Fruit fly (Drosophila melanogaster) whole organism, embryonic: ENCODE data around the gene CG4382.

Experiments
- ATbp ChIP-seq: fragments of 200-800 bp; sonication (Bioruptor generic); optimal IDR thresholded peaks from 2 replicates; lab custom pipeline; 2017; ENCODE audit warnings: missing biosample characterization, mild to moderate bottlenecking, missing genetic modification characterization, missing genetic modification reagents
- Atf-2 ChIP-seq: fragments of 200-800 bp; sonication (Bioruptor generic); optimal IDR thresholded peaks from 2 replicates; lab custom pipeline; 2016; ENCODE audit warnings: missing biosample characterization, missing genetic modification characterization
- CG10274 ChIP-seq: fragments of 200-800 bp; sonication (Bioruptor generic); optimal IDR thresholded peaks from 3 replicates; lab custom pipeline; 2017; ENCODE audit warnings: missing biosample characterization, mild to moderate bottlenecking, missing genetic modification characterization
- CG12769 ChIP-seq: fragments of 200-800 bp; sonication (Bioruptor generic); optimal IDR thresholded peaks from 2 replicates; lab custom pipeline; 2019; ENCODE audit warnings: missing biosample characterization, mild to moderate bottlenecking, missing genetic modification characterization, moderate library complexity
- CG13123 ChIP-seq: fragments of 200-800 bp; sonication (Bioruptor generic); optimal IDR thresholded peaks from 2 replicates; lab custom pipeline; 2016; ENCODE audit warnings: missing biosample characterization, missing genetic modification characterization
- CG13775 ChIP-seq: fragments of 200-800 bp; sonication (Bioruptor generic); optimal IDR thresholded peaks from 3 replicates; lab custom pipeline; 2017; ENCODE audit warnings: missing biosample characterization, mild to moderate bottlenecking, missing genetic modification characterization
- CG14014 ChIP-seq: fragments of 200-800 bp; sonication (Bioruptor generic); IDR thresholded peaks from 2 replicates; pipeline ENCODE4 v1.3.6; 2022; ENCODE audit warnings: missing biosample characterization, missing genetic modification characterization
- CG15479 ChIP-seq: fragments of 200-800 bp; sonication (Bioruptor generic); optimal IDR thresholded peaks from 3 replicates; lab custom pipeline; 2019; ENCODE audit warnings: missing biosample characterization, mild to moderate bottlenecking, missing genetic modification characterization, moderate library complexity
- CG15514 ChIP-seq: fragments of 200-800 bp; sonication (Bioruptor generic); optimal IDR thresholded peaks from 3 replicates; lab custom pipeline; 2017; ENCODE audit warnings: missing biosample characterization, missing genetic modification characterization, mild to moderate bottlenecking, moderate library complexity, missing genetic modification reagents
- CG17361 ChIP-seq: fragments of 200-800 bp; sonication (Bioruptor generic); IDR thresholded peaks from 3 replicates; pipeline ENCODE4 v1.3.6; 2022; ENCODE audit warnings: missing biosample characterization, missing genetic modification characterization
- CG1792 ChIP-seq: fragments of 200-800 bp; sonication (Bioruptor generic); optimal IDR thresholded peaks from 2 replicates; lab custom pipeline; 2016; ENCODE audit warnings: missing biosample characterization, missing genetic modification characterization
- CG2889 ChIP-seq: fragments of 200-800 bp; sonication (Bioruptor generic); IDR thresholded peaks from 3 replicates; pipeline ENCODE4 v1.3.6; 2022; ENCODE audit warnings: missing biosample characterization, missing genetic modification characterization
- CG3163 ChIP-seq: fragments of 200-800 bp; sonication (Bioruptor generic); optimal IDR thresholded peaks from 3 replicates; lab custom pipeline; 2016; ENCODE audit warnings: missing biosample characterization, missing genetic modification characterization
- CG4730 ChIP-seq: fragments of 200-800 bp; sonication (Bioruptor generic); IDR thresholded peaks from 2 replicates; pipeline ENCODE4 v1.3.6; 2022; ENCODE audit warnings: missing biosample characterization, missing genetic modification characterization
- CG7271 ChIP-seq: fragments of 200-800 bp; sonication (Bioruptor generic); optimal IDR thresholded peaks from 2 replicates; lab custom pipeline; 2018; ENCODE audit warnings: missing biosample characterization, mild to moderate bottlenecking, missing genetic modification characterization, moderate library complexity
- Dek ChIP-seq: fragments of 200-800 bp; sonication (Bioruptor generic); optimal IDR thresholded peaks from 3 replicates; lab custom pipeline; 2019; ENCODE audit warnings: missing biosample characterization, mild to moderate bottlenecking, missing genetic modification characterization, moderate library complexity
- Dp ChIP-seq: fragments of 200-800 bp; sonication (Bioruptor generic); optimal IDR thresholded peaks from 2 replicates; lab custom pipeline; 2018; ENCODE audit warnings: missing biosample characterization, mild to moderate bottlenecking, missing genetic modification characterization, moderate library complexity
- Fer3 ChIP-seq: fragments of 200-800 bp; sonication (Bioruptor generic); optimal IDR thresholded peaks from 2 replicates; lab custom pipeline; 2018; ENCODE audit warnings: missing biosample characterization, mild to moderate bottlenecking, missing genetic modification characterization, moderate library complexity
- Hmr ChIP-seq: fragments of 200-800 bp; sonication (Bioruptor generic); optimal IDR thresholded peaks from 3 replicates; lab custom pipeline; 2017; ENCODE audit warnings: mild to moderate bottlenecking, missing biosample characterization, missing genetic modification reagents, missing genetic modification characterization
- Hr51 ChIP-seq, 2 experiments: fragments of 200-800 bp; sonication (Bioruptor generic); optimal IDR thresholded peaks; 2 replicates in 1 of 2; 3 replicates in 1 of 2; lab custom pipeline; 2016 to 2018; ENCODE audit warnings: missing biosample characterization in 2 of 2, missing genetic modification characterization in 2 of 2, mild to moderate bottlenecking in 1 of 2, moderate library complexity in 1 of 2
- Med ChIP-seq: fragments of 200-800 bp; sonication (Bioruptor generic); peaks from one replicate; lab custom pipeline; 2016; ENCODE audit warnings: missing biosample characterization, missing genetic modification characterization, mild to moderate bottlenecking, inconsistent platforms, moderate library complexity
- Mes4 ChIP-seq: fragments of 200-800 bp; sonication (Bioruptor generic); optimal IDR thresholded peaks from 2 replicates; lab custom pipeline; 2016; ENCODE audit warnings: missing biosample characterization, missing genetic modification characterization
- Nf-YC ChIP-seq: fragments of 200-800 bp; optimal IDR thresholded peaks from 3 replicates; lab custom pipeline; 2019; ENCODE audit warnings: missing biosample characterization, mild to moderate bottlenecking, missing genetic modification characterization, moderate library complexity
- Pdp1 ChIP-seq, 2 experiments: fragments of 200-800 bp; sonication (Bioruptor generic); optimal IDR thresholded peaks; 3 replicates each; lab custom pipeline; 2016; ENCODE audit warnings: missing biosample characterization in 2 of 2, missing genetic modification characterization in 2 of 2, mild to moderate bottlenecking in 1 of 2, moderate library complexity in 1 of 2
- Rx ChIP-seq: fragments of 200-800 bp; sonication (Bioruptor generic); IDR thresholded peaks from 2 replicates; pipeline ENCODE4 v1.3.6; 2022; ENCODE audit warnings: missing biosample characterization, missing genetic modification characterization
- al ChIP-seq: fragments of 200-800 bp; sonication (Bioruptor generic); IDR thresholded peaks from 2 replicates; pipeline ENCODE4 v1.3.6; 2022; ENCODE audit warnings: missing biosample characterization, missing genetic modification characterization
- ase ChIP-seq: fragments of 200-800 bp; sonication (Bioruptor generic); IDR thresholded peaks from 3 replicates; pipeline ENCODE4 v1.3.6; 2022; ENCODE audit warnings: missing biosample characterization, missing genetic modification characterization
- bsh ChIP-seq, 2 experiments: fragments of 200-800 bp; sonication (Bioruptor generic); optimal IDR thresholded peaks; 2 replicates each; lab custom pipeline; 2017 to 2018; ENCODE audit warnings: mild to moderate bottlenecking in 2 of 2, missing biosample characterization in 2 of 2, missing genetic modification characterization in 2 of 2, moderate library complexity in 1 of 2
- btn ChIP-seq: fragments of 200-800 bp; sonication (Bioruptor generic); optimal IDR thresholded peaks from 2 replicates; lab custom pipeline; 2016; ENCODE audit warnings: missing biosample characterization, missing genetic modification characterization
- cad ChIP-seq: fragments of >200 bp; optimal IDR thresholded peaks from 2 replicates; lab custom pipeline; 2017; ENCODE audit warnings: missing biosample characterization, missing genetic modification characterization
- cas ChIP-seq: fragments of 200-800 bp; sonication (Bioruptor generic); IDR thresholded peaks from 2 replicates; pipeline ENCODE4 v1.3.6; 2022; ENCODE audit warnings: missing biosample characterization, missing genetic modification characterization
- caup ChIP-seq: fragments of 200-800 bp; sonication (Bioruptor generic); optimal IDR thresholded peaks from 3 replicates; lab custom pipeline; 2017; ENCODE audit warnings: missing biosample characterization, mild to moderate bottlenecking, missing genetic modification characterization, moderate library complexity; ENCODE audit not compliant: severe bottlenecking
- crc ChIP-seq: fragments of 200-800 bp; sonication (Bioruptor generic); optimal IDR thresholded peaks from 2 replicates; lab custom pipeline; 2016; ENCODE audit warnings: missing biosample characterization, missing genetic modification characterization
- dimm ChIP-seq: fragments of 200-800 bp; sonication (Bioruptor generic); IDR thresholded peaks from 2 replicates; pipeline ENCODE4 v1.3.6; 2022; ENCODE audit warnings: missing biosample characterization, missing genetic modification characterization
- dm ChIP-seq: fragments of 200-800 bp; sonication (Bioruptor generic); optimal IDR thresholded peaks from 3 replicates; lab custom pipeline; 2016; ENCODE audit warnings: missing biosample characterization, missing genetic modification characterization
- dmrt99B ChIP-seq: fragments of 200-800 bp; sonication (Bioruptor generic); optimal IDR thresholded peaks from 2 replicates; lab custom pipeline; 2018; ENCODE audit warnings: missing biosample characterization, mild to moderate bottlenecking, missing genetic modification characterization, moderate library complexity
- fd96Cb ChIP-seq: fragments of 200-800 bp; sonication (Bioruptor generic); optimal IDR thresholded peaks from 2 replicates; lab custom pipeline; 2018; ENCODE audit warnings: missing biosample characterization, mild to moderate bottlenecking, missing genetic modification characterization, moderate library complexity
- fru ChIP-seq: fragments of >200 bp; optimal IDR thresholded peaks from 2 replicates; lab custom pipeline; 2017
- gsb-n ChIP-seq: fragments of 200-800 bp; sonication (Bioruptor generic); optimal IDR thresholded peaks from 3 replicates; lab custom pipeline; 2018; ENCODE audit warnings: missing biosample characterization, mild to moderate bottlenecking, missing genetic modification characterization
- lab ChIP-seq: fragments of 200-800 bp; sonication (Bioruptor generic); optimal IDR thresholded peaks from 3 replicates; lab custom pipeline; 2017; ENCODE audit warnings: missing biosample characterization, missing genetic modification characterization, mild to moderate bottlenecking, moderate library complexity, missing genetic modification reagents
- lmd ChIP-seq: fragments of 200-800 bp; sonication (Bioruptor generic); IDR thresholded peaks from 2 replicates; pipeline ENCODE4 v1.3.6; 2022; ENCODE audit warnings: missing biosample characterization, missing genetic modification characterization
- mirr ChIP-seq: fragments of 200-800 bp; sonication (Bioruptor generic); optimal IDR thresholded peaks from 3 replicates; lab custom pipeline; 2018; ENCODE audit warnings: missing biosample characterization, mild to moderate bottlenecking, missing genetic modification characterization
- p53 ChIP-seq: fragments of 200-800 bp; sonication (Bioruptor generic); optimal IDR thresholded peaks from 2 replicates; lab custom pipeline; 2016; ENCODE audit warnings: missing biosample characterization, missing genetic modification characterization
- sens-2 ChIP-seq: fragments of 200-800 bp; sonication (Bioruptor generic); IDR thresholded peaks from 2 replicates; pipeline ENCODE4 v1.3.6; 2022; ENCODE audit warnings: missing biosample characterization, missing genetic modification characterization
- slbo ChIP-seq: fragments of 200-800 bp; sonication (Bioruptor generic); IDR thresholded peaks from 2 replicates; pipeline ENCODE4 v1.3.6; 2022; ENCODE audit warnings: missing biosample characterization, missing genetic modification characterization
- slp2 ChIP-seq: fragments of 200-800 bp; sonication (Bioruptor generic); optimal IDR thresholded peaks from 2 replicates; lab custom pipeline; 2016; ENCODE audit warnings: missing biosample characterization, missing genetic modification characterization
- trem ChIP-seq: fragments of 200-800 bp; optimal IDR thresholded peaks from 3 replicates; lab custom pipeline; 2019; ENCODE audit warnings: missing biosample characterization, mild to moderate bottlenecking, missing genetic modification characterization, moderate library complexity
- vvl ChIP-seq: fragments of 200-800 bp; sonication (Bioruptor generic); IDR thresholded peaks from 2 replicates; pipeline ENCODE4 v1.3.6; 2022; ENCODE audit warnings: missing biosample characterization, missing genetic modification characterization
- wdn ChIP-seq: fragments of 200-800 bp; sonication (Bioruptor generic); IDR thresholded peaks from 2 replicates; pipeline ENCODE4 v1.3.6; 2022; ENCODE audit warnings: missing biosample characterization, missing genetic modification characterization
- wek ChIP-seq: fragments of 200-800 bp; sonication (Bioruptor generic); optimal IDR thresholded peaks from 3 replicates; lab custom pipeline; 2018; ENCODE audit warnings: missing biosample characterization, mild to moderate bottlenecking, missing genetic modification characterization, moderate library complexity
- z ChIP-seq: fragments of 200-800 bp; sonication (Bioruptor generic); IDR thresholded peaks from 3 replicates; pipeline ENCODE4 v1.3.6; 2022; ENCODE audit warnings: missing biosample characterization, missing genetic modification characterization

The CG4382 gene

dm6 chr2L:9633098-9633497 is 32.4 kb upstream of the CG4382 start (continued):
- TF ChIP-seq crc: no peak
- no peak for TF ChIP-seq CG2889
- TF ChIP-seq CG3163: no peak
- TF ChIP-seq CG12769: no peak
- TF ChIP-seq bsh (GFP tag; optimal IDR thresholded peaks at IDR 0.05; lab: Kevin White, UChicago): peak in 1 of 2 experiments; percentile 54
- no peak for TF ChIP-seq al (GFP tag; lab: Robert Waterston, UW)
- peak; percentile 40 for TF ChIP-seq CG15479 (GFP tag; lab: Kevin White, UChicago)
- peak; percentile 60; the same call in 1 of the 2 replicates for TF ChIP-seq vvl (GFP tag; lab: Robert Waterston, UW)
- TF ChIP-seq dm (GFP tag; lab: Kevin White, UChicago): no peak
- TF ChIP-seq caup (GFP tag; lab: Kevin White, UChicago): peak; percentile 49
- peak; percentile 59 for TF ChIP-seq Fer3 (tag; lab: Kevin White, UChicago)
- no peak for TF ChIP-seq fru (lab: Kevin White, UChicago)
- no peak for TF ChIP-seq wdn (GFP tag; lab: Robert Waterston, UW)
- no peak for TF ChIP-seq cad (GFP tag; lab: Kevin White, UChicago)
- 0 out of 2 replicates have a peak, but pooled peaks have one; percentile 37 for TF ChIP-seq sens-2
- TF ChIP-seq CG7271 (tag; lab: Kevin White, UChicago): peak; percentile 21
- TF ChIP-seq Hmr: peak; percentile 41
- TF ChIP-seq ATbp (GFP tag; lab: Kevin White, UChicago): peak; percentile 66
- peak; percentile 53; the same call in 1 of the 2 replicates for TF ChIP-seq dimm (GFP tag; lab: Robert Waterston, UW)
- peak; percentile 23 for TF ChIP-seq dmrt99B (tag; lab: Kevin White, UChicago)
- TF ChIP-seq wek (GFP tag; lab: Kevin White, UChicago): peak; percentile 57
- TF ChIP-seq Atf-2 (GFP tag; lab: Kevin White, UChicago): peak; percentile 33
- TF ChIP-seq CG13123 (GFP tag; lab: Kevin White, UChicago): peak; percentile 8
- no peak for TF ChIP-seq ase (GFP tag; lab: Robert Waterston, UW)
- no peak for TF ChIP-seq Nf-YC (tag; lab: Kevin White, UChicago)
- peak; percentile 12 for TF ChIP-seq CG13775 (GFP tag; lab: Kevin White, UChicago)
- peak; percentile 71 for TF ChIP-seq btn (GFP tag; lab: Kevin White, UChicago)
- peak; percentile 45; the same call in 1 of the 2 replicates for TF ChIP-seq CG14014
- peak; percentile 17 for TF ChIP-seq CG15514 (GFP tag; lab: Kevin White, UChicago)
- peak; percentile 45; the same call in 1 of the 2 replicates for TF ChIP-seq CG4730 (GFP tag; lab: Robert Waterston, UW)
- peak; percentile 93 for TF ChIP-seq Med
- TF ChIP-seq mirr (GFP tag; lab: Kevin White, UChicago): peak; percentile 28
- TF ChIP-seq Pdp1 (GFP tag; optimal IDR thresholded peaks at IDR 0.05; lab: Kevin White, UChicago): peak; percentile 39 to 73
- TF ChIP-seq CG10274: peak; percentile 17
- no peak for TF ChIP-seq Dp
- peak; percentile 67 for TF ChIP-seq gsb-n
- peak; percentile 34 for TF ChIP-seq trem (tag; lab: Kevin White, UChicago)
- TF ChIP-seq CG1792 (GFP tag; lab: Kevin White, UChicago): peak; percentile 85
- no peak for TF ChIP-seq slp2 (GFP tag; lab: Kevin White, UChicago)
- peak; percentile 80 for TF ChIP-seq lab (GFP tag; lab: Kevin White, UChicago)
- peak in 1 of 2 experiments; percentile 70 for TF ChIP-seq Hr51 (GFP tag; optimal IDR thresholded peaks at IDR 0.05; lab: Kevin White, UChicago)
- peak; percentile 47 for TF ChIP-seq fd96Cb (tag; lab: Kevin White, UChicago)
- peak; percentile 57 for TF ChIP-seq Mes4 (GFP tag; lab: Kevin White, UChicago)
- no peak for TF ChIP-seq CG17361
- 0 out of 2 replicates have a peak, but pooled peaks have one; percentile 39 for TF ChIP-seq Rx
- TF ChIP-seq cas: no peak
- TF ChIP-seq p53 (GFP tag; lab: Kevin White, UChicago): peak; percentile 41
- peak; percentile 68; the same call in 2 of the 3 replicates for TF ChIP-seq z (GFP tag; lab: Robert Waterston, UW)
- no peak for TF ChIP-seq slbo (GFP tag; lab: Robert Waterston, UW)
- TF ChIP-seq Dek (tag; lab: Kevin White, UChicago): no peak
- no peak for TF ChIP-seq lmd (GFP tag; lab: Robert Waterston, UW)
